Fruit fly (Drosophila melanogaster): Measurements from ENCODE around the gene dikar.

dikar gene

DNA sequence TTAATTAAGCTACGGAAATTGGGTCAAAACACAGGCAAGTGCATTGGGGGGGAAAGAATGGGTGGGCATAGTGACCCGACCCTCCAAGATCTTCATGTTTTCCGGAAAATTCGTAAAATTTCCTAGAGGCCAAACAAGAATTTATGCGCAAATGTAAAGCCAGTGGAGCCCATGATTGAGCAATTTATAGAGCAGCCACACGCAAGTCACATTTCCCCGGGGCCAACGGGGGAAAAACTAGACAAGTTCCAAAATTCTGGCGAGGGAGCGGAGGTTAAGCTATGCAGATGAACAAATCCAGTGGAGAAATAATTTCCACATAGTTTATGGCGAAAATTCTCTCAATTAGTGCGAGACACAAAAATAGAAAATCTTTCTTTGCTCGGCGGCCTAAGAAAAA, 45.6 kb downstream of the dikar start:
- TF ChIP-seq CG13204 (GFP tag; optimal IDR thresholded peaks at IDR 0.05): no peak
- TF ChIP-seq rn (GFP tag; IDR thresholded peaks at IDR 0.05): no peak
- no peak for TF ChIP-seq CG34367 (tag; optimal IDR thresholded peaks at IDR 0.05)
- no peak for TF ChIP-seq CG4496 (GFP tag; IDR thresholded peaks at IDR 0.05)
- TF ChIP-seq CG12605 (GFP tag; IDR thresholded peaks at IDR 0.05): no peak
- TF ChIP-seq D1 (tag; optimal IDR thresholded peaks at IDR 0.05): no peak
- TF ChIP-seq CG8301 (tag; optimal IDR thresholded peaks at IDR 0.05): no peak
- no peak for TF ChIP-seq CG9948 (tag; optimal IDR thresholded peaks at IDR 0.05)
- TF ChIP-seq Snoo (tag; optimal IDR thresholded peaks at IDR 0.05): no peak
- TF ChIP-seq CG15710 (tag; optimal IDR thresholded peaks at IDR 0.05): no peak
- TF ChIP-seq Ets98B (GFP tag; IDR thresholded peaks at IDR 0.05): no peak
- TF ChIP-seq CG8159 (tag; optimal IDR thresholded peaks at IDR 0.05): no peak
- no peak for TF ChIP-seq CG17806 (tag; optimal IDR thresholded peaks at IDR 0.05)
- no peak for TF ChIP-seq EcR (GFP tag; optimal IDR thresholded peaks at IDR 0.05)
- TF ChIP-seq Pif1A (GFP tag; optimal IDR thresholded peaks at IDR 0.05): no peak
- no peak for TF ChIP-seq CG14655 (GFP tag; optimal IDR thresholded peaks at IDR 0.05)
- no peak for TF ChIP-seq Pif1B (GFP tag; optimal IDR thresholded peaks at IDR 0.05)
- TF ChIP-seq CG10348 (GFP tag; IDR thresholded peaks at IDR 0.05): no peak
- TF ChIP-seq fd96Ca (GFP tag; IDR thresholded peaks at IDR 0.05): no peak

dm6 chr3L:6694181-6694580, 48.8 kb downstream of the dikar start:
- TF ChIP-seq CG17806 (tag; optimal IDR thresholded peaks at IDR 0.05) (no peak), rn (GFP tag; IDR thresholded peaks at IDR 0.05) (no peak), CG34367 (tag; optimal IDR thresholded peaks at IDR 0.05) (no peak), CG8301 (tag; optimal IDR thresholded peaks at IDR 0.05) (no peak), Pif1B (GFP tag; optimal IDR thresholded peaks at IDR 0.05) (no peak), D1 (tag; optimal IDR thresholded peaks at IDR 0.05) (no peak), Ets98B (GFP tag; IDR thresholded peaks at IDR 0.05) (no peak), CG13204 (GFP tag; optimal IDR thresholded peaks at IDR 0.05) (no peak)

DNA sequence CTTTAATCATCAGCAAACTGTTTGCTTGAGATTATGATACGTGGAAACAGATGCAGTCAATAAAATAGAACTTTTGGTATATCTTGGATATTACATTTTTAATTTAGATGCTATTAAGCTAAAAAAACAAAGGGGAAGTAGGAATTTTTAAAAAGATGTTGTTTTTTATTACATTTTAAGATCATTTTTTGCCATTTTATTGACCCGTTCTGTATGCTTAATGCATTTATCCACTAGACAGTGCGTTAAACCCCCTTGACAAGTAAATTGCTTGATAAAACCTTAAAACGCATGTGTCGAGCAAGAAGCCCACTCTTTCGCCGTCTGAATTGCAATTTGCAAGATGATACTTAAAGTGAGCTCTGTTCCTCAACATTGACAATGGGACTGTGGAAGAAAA, 49.8 kb downstream of the dikar start:
- TF ChIP-seq CG15710 (tag; optimal IDR thresholded peaks at IDR 0.05) (peak; percentile 3), CG8159 (tag; optimal IDR thresholded peaks at IDR 0.05) (peak; percentile 2), CG32121 (GFP tag; IDR thresholded peaks at IDR 0.05) (no peak), CG4496 (GFP tag; IDR thresholded peaks at IDR 0.05) (0 out of 3 replicates have a peak, but pooled peaks have one; percentile 54), CG8301 (tag; optimal IDR thresholded peaks at IDR 0.05) (peak; percentile 23), CG14655 (GFP tag; optimal IDR thresholded peaks at IDR 0.05) (peak; percentile 43), fd96Ca (GFP tag; IDR thresholded peaks at IDR 0.05) (no peak), CG9948 (tag; optimal IDR thresholded peaks at IDR 0.05) (peak; percentile 22)

DNA sequence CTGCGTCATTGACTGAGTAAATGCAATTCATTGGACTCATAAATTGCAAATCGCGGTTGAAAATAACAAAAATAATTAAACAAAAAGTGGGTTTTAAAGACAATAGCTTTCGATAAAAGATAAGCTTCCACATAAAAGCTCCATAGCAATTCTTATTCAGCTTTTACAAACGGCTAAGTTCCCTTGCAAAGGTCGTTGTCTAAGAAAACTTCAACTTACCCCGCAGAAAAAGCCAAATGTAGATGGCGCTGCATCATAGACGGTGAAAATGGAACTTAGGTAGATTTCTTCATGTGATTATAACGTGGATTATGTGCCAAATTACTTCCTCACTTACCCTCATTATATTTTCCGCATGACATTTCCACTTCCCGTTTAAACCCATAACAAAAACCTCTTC, 54.0 kb downstream of the dikar start:
- TF ChIP-seq CG13204 (GFP tag; optimal IDR thresholded peaks at IDR 0.05): no peak
- no peak for TF ChIP-seq Snoo (tag; optimal IDR thresholded peaks at IDR 0.05)
- no peak for TF ChIP-seq CG4496 (GFP tag; IDR thresholded peaks at IDR 0.05)
- TF ChIP-seq CG8301 (tag; optimal IDR thresholded peaks at IDR 0.05): no peak
- TF ChIP-seq Ets98B (GFP tag; IDR thresholded peaks at IDR 0.05): no peak
- TF ChIP-seq CG17806 (tag; optimal IDR thresholded peaks at IDR 0.05): no peak
- no peak for TF ChIP-seq CG10348 (GFP tag; IDR thresholded peaks at IDR 0.05)
- peak; percentile 45 for TF ChIP-seq EcR (GFP tag; optimal IDR thresholded peaks at IDR 0.05)

All from whole organism, pupa.